Worm (Caenorhabditis elegans) whole organism, young adult: ENCODE data around the gene srx-92.

Experiments used
- F55B11.4 ChIP-seq: sonication (generic microtip); optimal IDR thresholded peaks from 2 replicates; lab custom pipeline; 2016; ENCODE audit warnings: missing compliant biosample characterization, missing genetic modification characterization, borderline replicate concordance; ENCODE audit not compliant: insufficient read depth
- F57C9.4 ChIP-seq: sonication (generic microtip); optimal IDR thresholded peaks from 2 replicates; lab custom pipeline; 2017; ENCODE audit warnings: mild to moderate bottlenecking, missing genetic modification characterization, missing compliant biosample characterization
- dpl-1 ChIP-seq: fragments of 150-350 bp; optimal IDR thresholded peaks from 2 replicates; lab custom pipeline; 2014; ENCODE audit warnings: missing biosample characterization, missing genetic modification reagents, missing genetic modification characterization
- efl-1 ChIP-seq: fragments of 150-350 bp; optimal IDR thresholded peaks from 2 replicates; lab custom pipeline; 2014; ENCODE audit warnings: missing biosample characterization, missing genetic modification reagents, missing genetic modification characterization
- lin-35 ChIP-seq, 3 experiments: fragments of 150-350 bp in 2 of 3; sonication (generic microtip) in 1 of 3; optimal IDR thresholded peaks; 2 replicates each; lab custom pipeline; 2014 to 2018; ENCODE audit warnings: missing biosample characterization in 3 of 3, missing genetic modification characterization in 3 of 3, missing genetic modification reagents in 3 of 3
- sea-2 ChIP-seq: fragments of 200-800 bp; sonication (Bioruptor generic); IDR thresholded peaks from 2 replicates; pipeline ENCODE4 v1.3.6; 2022; ENCODE audit warnings: missing genetic modification characterization, missing compliant biosample characterization
- snpc-4 ChIP-seq, 5 experiments: fragments of 150-350 bp in 1 of 5; sonication (generic microtip) in 4 of 5; optimal IDR thresholded peaks; 2 replicates each; lab custom pipeline; 2014 to 2018; ENCODE audit warnings: missing genetic modification characterization in 5 of 5, missing biosample characterization in 3 of 5, antibody characterized with exemption in 2 of 5, mild to moderate bottlenecking in 2 of 5, missing compliant biosample characterization in 2 of 5, missing genotype in 2 of 5, moderate library complexity in 2 of 5, missing genetic modification reagents in 1 of 5

DNA sequence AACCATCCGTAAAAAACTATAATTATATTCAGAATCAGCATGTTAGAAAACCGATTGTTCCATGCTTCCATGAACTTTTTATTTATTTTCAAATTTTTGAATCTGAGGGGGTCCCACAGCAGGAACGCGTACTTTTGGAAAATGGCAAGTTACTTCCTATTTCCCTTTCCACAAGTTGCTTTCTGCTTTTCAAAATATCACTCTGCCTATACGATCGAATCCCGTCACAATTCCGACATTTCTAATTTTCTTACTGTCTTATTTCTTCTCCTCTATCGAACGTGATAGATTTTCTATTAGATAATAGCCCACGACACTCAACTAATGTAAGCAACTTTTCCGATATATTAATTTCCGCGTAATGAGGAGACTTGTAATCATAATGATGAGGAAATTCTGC, 49.7 kb downstream of the srx-92 start, which contains the start of gene C13A2.5:
- no peak for TF ChIP-seq F57C9.4 (tag; lab: Kevin White, UChicago)
- TF ChIP-seq snpc-4 (GFP tag; optimal IDR thresholded peaks at IDR 0.05; lab: Kevin White, UChicago): no peak
- TF ChIP-seq snpc-4 (tag; optimal IDR thresholded peaks at IDR 0.05; lab: Kevin White, UChicago): no peak
- no peak for TF ChIP-seq efl-1 (GFP tag; lab: Kevin White, UChicago)
- TF ChIP-seq dpl-1 (GFP tag; lab: Kevin White, UChicago): no peak
- TF ChIP-seq lin-35 (GFP tag; optimal IDR thresholded peaks at IDR 0.05; lab: Kevin White, UChicago): no peak
- TF ChIP-seq sea-2: no peak
- TF ChIP-seq F55B11.4 (tag; lab: Kevin White, UChicago): no peak
